Worm (Caenorhabditis elegans): ENCODE measurements around the gene cyp-25A1.

cyp-25A1 gene

ce11 chrIII:3800240-3800933, 32.0 kb upstream of the cyp-25A1 start, which contains the start of gene mtm-3:
mtm-3 (minus strand) TSS chrIII:3800467.
- TF ChIP-seq hlh-1 (tag; optimal IDR thresholded peaks at IDR 0.05) (no peak), ces-1 (GFP tag; optimal IDR thresholded peaks at IDR 0.05) (no peak), ceh-39 (tag; optimal IDR thresholded peaks at IDR 0.05) (no peak), sptf-1 (tag; optimal IDR thresholded peaks at IDR 0.05) (no peak), ztf-11 (tag; optimal IDR thresholded peaks at IDR 0.05) (no peak), unc-62 (GFP tag; optimal IDR thresholded peaks at IDR 0.05) (no peak), lsy-2 (tag; optimal IDR thresholded peaks at IDR 0.05) (no peak), mls-2 (tag; optimal IDR thresholded peaks at IDR 0.05) (no peak), elt-1 (tag; optimal IDR thresholded peaks at IDR 0.05; ENCODE audit: borderline replicate concordance, insufficient read depth) (no peak), elt-3 (tag; optimal IDR thresholded peaks at IDR 0.05) (no peak), cnd-1 (tag; optimal IDR thresholded peaks at IDR 0.05) (no peak), nhr-237 (tag; optimal IDR thresholded peaks at IDR 0.05) (no peak), zip-8 (tag; optimal IDR thresholded peaks at IDR 0.05) (no peak)

- TF ChIP-seq hlh-1 (tag; optimal IDR thresholded peaks at IDR 0.05), result no peak
These were observed 31.5 kb upstream of the cyp-25A1 start for ce11 chrIII:3800934-3801252.

- no peak for TF ChIP-seq unc-39 (tag; optimal IDR thresholded peaks at IDR 0.05)
- TF ChIP-seq nhr-28 (tag; optimal IDR thresholded peaks at IDR 0.05), result peak; percentile 45
- peak; percentile 33 for TF ChIP-seq zip-8 (tag; optimal IDR thresholded peaks at IDR 0.05)
- peak; percentile 1 for TF ChIP-seq lin-32 (GFP tag; optimal IDR thresholded peaks at IDR 0.05)
- peak; percentile 57 for TF ChIP-seq ceh-39 (tag; optimal IDR thresholded peaks at IDR 0.05)
- TF ChIP-seq drap-1 (GFP tag; optimal IDR thresholded peaks at IDR 0.05), result peak; percentile 70
- TF ChIP-seq flh-1 (GFP tag; optimal IDR thresholded peaks at IDR 0.05), result no peak
- peak; percentile 88 for TF ChIP-seq unc-62 (GFP tag; optimal IDR thresholded peaks at IDR 0.05)
- no peak for TF ChIP-seq bed-3 (GFP tag; optimal IDR thresholded peaks at IDR 0.05)
- peak; percentile 86 for TF ChIP-seq lsy-2 (tag; optimal IDR thresholded peaks at IDR 0.05)
- TF ChIP-seq elt-3 (tag; optimal IDR thresholded peaks at IDR 0.05), result peak; percentile 50
- TF ChIP-seq ceh-43 (GFP tag; optimal IDR thresholded peaks at IDR 0.05), result no peak
- no peak for TF ChIP-seq ceh-83 (GFP tag; optimal IDR thresholded peaks at IDR 0.05)
- TF ChIP-seq ham-2 (GFP tag; optimal IDR thresholded peaks at IDR 0.05), result peak; percentile 86
- peak; percentile 67 for TF ChIP-seq cnd-1 (tag; optimal IDR thresholded peaks at IDR 0.05)
- TF ChIP-seq nhr-2 (tag; optimal IDR thresholded peaks at IDR 0.05), result peak; percentile 65
- no peak for TF ChIP-seq elt-1 (tag; optimal IDR thresholded peaks at IDR 0.05; ENCODE audit: borderline replicate concordance, insufficient read depth)
- TF ChIP-seq hlh-1 (tag; optimal IDR thresholded peaks at IDR 0.05), result peak; percentile 93
- TF ChIP-seq ces-1 (GFP tag; optimal IDR thresholded peaks at IDR 0.05), result peak; percentile 97
- TF ChIP-seq M03D4.4 (tag; optimal IDR thresholded peaks at IDR 0.05), result peak; percentile 40
- peak; percentile 39 for TF ChIP-seq lin-13 (tag; optimal IDR thresholded peaks at IDR 0.05)
- TF ChIP-seq pha-4 (tag; optimal IDR thresholded peaks at IDR 0.05), result peak; percentile 93
- TF ChIP-seq mep-1 (tag; optimal IDR thresholded peaks at IDR 0.05), result peak; percentile 66
- TF ChIP-seq unc-120 (tag; optimal IDR thresholded peaks at IDR 0.05; ENCODE audit: poor library complexity, severe bottlenecking), result peak; percentile 72
- TF ChIP-seq mls-2 (tag; optimal IDR thresholded peaks at IDR 0.05), result peak; percentile 76
- TF ChIP-seq nhr-12 (tag; optimal IDR thresholded peaks at IDR 0.05), result peak; percentile 51
- TF ChIP-seq nhr-237 (tag; optimal IDR thresholded peaks at IDR 0.05), result peak; percentile 95
- TF ChIP-seq ztf-11 (tag; optimal IDR thresholded peaks at IDR 0.05), result peak; percentile 65
- TF ChIP-seq tbx-8 (GFP tag; optimal IDR thresholded peaks at IDR 0.05), result no peak
- TF ChIP-seq blmp-1 (tag; optimal IDR thresholded peaks at IDR 0.05), result peak; percentile 29
- TF ChIP-seq sptf-1 (tag; optimal IDR thresholded peaks at IDR 0.05), result peak; percentile 80
- TF ChIP-seq mab-5 (tag; optimal IDR thresholded peaks at IDR 0.05), result no peak
These were observed 31.0 kb upstream of the cyp-25A1 start for ce11 chrIII:3801379-3801894.

ce11 chrIII:3803113-3803512, 29.3 kb upstream of the cyp-25A1 start:
- no peak for TF ChIP-seq nhr-237 (tag; optimal IDR thresholded peaks at IDR 0.05)
- no peak for TF ChIP-seq hlh-1 (tag; optimal IDR thresholded peaks at IDR 0.05)
- no peak for TF ChIP-seq nhr-12 (tag; optimal IDR thresholded peaks at IDR 0.05)
- no peak for TF ChIP-seq lin-32 (GFP tag; optimal IDR thresholded peaks at IDR 0.05)
- TF ChIP-seq ham-2 (GFP tag; optimal IDR thresholded peaks at IDR 0.05), result no peak
- no peak for TF ChIP-seq mep-1 (tag; optimal IDR thresholded peaks at IDR 0.05)
- TF ChIP-seq unc-39 (tag; optimal IDR thresholded peaks at IDR 0.05), result no peak
- no peak for TF ChIP-seq drap-1 (GFP tag; optimal IDR thresholded peaks at IDR 0.05)
- no peak for TF ChIP-seq unc-120 (tag; optimal IDR thresholded peaks at IDR 0.05; ENCODE audit: poor library complexity, severe bottlenecking)
